Worm (Caenorhabditis elegans): ENCODE measurements around the gene ZK686.5.

Gene ZK686.5

ce11 chrIII:7737646-7738258, 29.6 kb downstream of the ZK686.5 start (continued):
- TF ChIP-seq him-1 (tag; optimal IDR thresholded peaks at IDR 0.05) (no peak), F49E8.2 (tag; optimal IDR thresholded peaks at IDR 0.05; ENCODE audit: insufficient read depth) (no peak), F57C9.4 (tag; optimal IDR thresholded peaks at IDR 0.05) (no peak), lin-54 (GFP tag; optimal IDR thresholded peaks at IDR 0.05) (no peak), nfyb-1 (GFP tag; IDR thresholded peaks at IDR 0.05) (no peak)

- no peak for TF ChIP-seq hrde-1 (tag; optimal IDR thresholded peaks at IDR 0.05; ENCODE audit: borderline replicate concordance)
- no peak for TF ChIP-seq snpc-4 (GFP tag; optimal IDR thresholded peaks at IDR 0.05)
- TF ChIP-seq snpc-4 (tag; optimal IDR thresholded peaks at IDR 0.05): no peak
- no peak for TF ChIP-seq sdz-38 (tag; optimal IDR thresholded peaks at IDR 0.05)
- no peak for TF ChIP-seq repo-1 (tag; optimal IDR thresholded peaks at IDR 0.05)
- no peak for TF ChIP-seq lin-40 (tag; optimal IDR thresholded peaks at IDR 0.05)
- TF ChIP-seq chd-7 (tag; optimal IDR thresholded peaks at IDR 0.05): no peak
- TF ChIP-seq nfya-2 (GFP tag; IDR thresholded peaks at IDR 0.05): no peak
- 0 out of 2 replicates have a peak, but pooled peaks have one; percentile 61 for TF ChIP-seq lin-26 (GFP tag; IDR thresholded peaks at IDR 0.05)
- TF ChIP-seq ceh-100 (GFP tag; IDR thresholded peaks at IDR 0.05): no peak
- TF ChIP-seq Y67H2A.10 (GFP tag; conservative IDR thresholded peaks at IDR 0.05): no peak
- TF ChIP-seq rec-8 (tag; optimal IDR thresholded peaks at IDR 0.05): no peak
- TF ChIP-seq unc-130 (GFP tag; optimal IDR thresholded peaks at IDR 0.05): no peak
- TF ChIP-seq ekl-4 (GFP tag; IDR thresholded peaks at IDR 0.05): no peak
- TF ChIP-seq ccch-3 (GFP tag; optimal IDR thresholded peaks at IDR 0.05): no peak
- TF ChIP-seq ceh-58 (GFP tag; IDR thresholded peaks at IDR 0.05): 0 out of 2 replicates have a peak, but pooled peaks have one; percentile 45
- no peak for TF ChIP-seq K12H6.12 (tag; optimal IDR thresholded peaks at IDR 0.05)
- TF ChIP-seq him-1 (tag; optimal IDR thresholded peaks at IDR 0.05): no peak
- no peak for TF ChIP-seq zim-3 (tag; optimal IDR thresholded peaks at IDR 0.05)
- TF ChIP-seq efl-1 (GFP tag; optimal IDR thresholded peaks at IDR 0.05): no peak
- no peak for TF ChIP-seq hlh-12 (tag; optimal IDR thresholded peaks at IDR 0.05)
- 0 out of 2 replicates have a peak, but pooled peaks have one; percentile 27 for TF ChIP-seq hsf-1 (GFP tag; IDR thresholded peaks at IDR 0.05)
- no peak for TF ChIP-seq F52B5.7 (tag; optimal IDR thresholded peaks at IDR 0.05)
- no peak for TF ChIP-seq nhr-27 (tag; optimal IDR thresholded peaks at IDR 0.05)
- TF ChIP-seq lsl-1 (GFP tag; optimal IDR thresholded peaks at IDR 0.05): no peak
- TF ChIP-seq F22D6.2 (tag; optimal IDR thresholded peaks at IDR 0.05): no peak
- no peak for TF ChIP-seq lag-1 (GFP tag; IDR thresholded peaks at IDR 0.05)
- TF ChIP-seq somi-1 (GFP tag; optimal IDR thresholded peaks at IDR 0.05): no peak
- TF ChIP-seq nhr-90 (tag; optimal IDR thresholded peaks at IDR 0.05): no peak
- TF ChIP-seq ZK185.1 (tag; optimal IDR thresholded peaks at IDR 0.05; ENCODE audit: poor library complexity, severe bottlenecking): no peak
- TF ChIP-seq fkh-3 (tag; optimal IDR thresholded peaks at IDR 0.05): no peak
- no peak for TF ChIP-seq dpff-1 (tag; optimal IDR thresholded peaks at IDR 0.05)
- TF ChIP-seq B0261.1 (tag; optimal IDR thresholded peaks at IDR 0.05): no peak
- peak; percentile 12; the same call in 1 of the 2 replicates for TF ChIP-seq K11D2.4 (GFP tag; IDR thresholded peaks at IDR 0.05)
- TF ChIP-seq sea-2 (GFP tag; IDR thresholded peaks at IDR 0.05): no peak
- no peak for TF ChIP-seq madf-10 (tag; optimal IDR thresholded peaks at IDR 0.05)
- no peak for TF ChIP-seq ceh-40 (GFP tag; IDR thresholded peaks at IDR 0.05)
- TF ChIP-seq F37B4.10 (GFP tag; IDR thresholded peaks at IDR 0.05): no peak
- no peak for TF ChIP-seq mel-28 (tag; optimal IDR thresholded peaks at IDR 0.05; ENCODE audit: borderline replicate concordance)
- TF ChIP-seq ama-1 (optimal IDR thresholded peaks at IDR 0.05): no peak
- TF ChIP-seq ama-1 (GFP tag; optimal IDR thresholded peaks at IDR 0.05): no peak
- TF ChIP-seq Y95B8A.8 (GFP tag; IDR thresholded peaks at IDR 0.05): 0 out of 2 replicates have a peak, but pooled peaks have one; percentile 21
- TF ChIP-seq Y53G8AR.9 (GFP tag; conservative IDR thresholded peaks at IDR 0.05): no peak; the same call in 1 of the 2 replicates
- TF ChIP-seq mxl-1 (tag; optimal IDR thresholded peaks at IDR 0.05): no peak
These were observed 30.5 kb downstream of the ZK686.5 start for ce11 chrIII:7736806-7737205.
